Worm (Caenorhabditis elegans): Measurements from ENCODE around the gene F58A3.3.

- TF ChIP-seq W03F9.2 (tag; optimal IDR thresholded peaks at IDR 0.05) (no peak), him-1 (tag; optimal IDR thresholded peaks at IDR 0.05) (no peak)
These were observed 41.3 kb upstream of the F58A3.3 start for ce11 chrX:10971118-10971517.

Measured in whole organism, L4/young adult.